Worm (Caenorhabditis elegans) whole organism, L4/young adult: ENCODE measurements around the gene F01D5.10.

ENCODE experiments used
- W03F9.2 ChIP-seq: fragments of 150-350 bp; optimal IDR thresholded peaks from 2 replicates; lab custom pipeline; 2014; ENCODE audit warnings: missing biosample characterization, missing genetic modification characterization
- him-1 ChIP-seq: sonication (generic microtip); optimal IDR thresholded peaks from 2 replicates; lab custom pipeline; 2016; ENCODE audit warnings: missing genotype, missing genetic modification reagents, missing genetic modification characterization, missing compliant biosample characterization

ce11 chrII:13991741-13992140, 29.4 kb downstream of the F01D5.10 start, which contains the start of gene Y39G8B.5:
- no peak for TF ChIP-seq him-1 (tag; lab: Kevin White, UChicago)
- no peak for TF ChIP-seq W03F9.2 (tag; lab: Kevin White, UChicago)
